Worm (Caenorhabditis elegans): ENCODE results near the gene nhr-130.

Gene nhr-130

ce11 chrV:489320-489719 lies 6.2 kb upstream of the nhr-130 start, which contains the start of gene nhr-106:
TSS of gene nhr-106 (plus strand) at chrV:489620.
- TF ChIP-seq rnt-1 (tag; optimal IDR thresholded peaks at IDR 0.05) (no peak), odd-2 (tag; optimal IDR thresholded peaks at IDR 0.05) (no peak), lin-11 (tag; optimal IDR thresholded peaks at IDR 0.05) (no peak), tbx-7 (tag; optimal IDR thresholded peaks at IDR 0.05) (no peak), unc-55 (GFP tag; optimal IDR thresholded peaks at IDR 0.05) (no peak), K09A11.1 (tag; optimal IDR thresholded peaks at IDR 0.05; ENCODE audit: insufficient read depth) (no peak), elt-4 (tag; optimal IDR thresholded peaks at IDR 0.05) (no peak), fkh-6 (tag; optimal IDR thresholded peaks at IDR 0.05) (no peak), ceh-14 (tag; optimal IDR thresholded peaks at IDR 0.05) (no peak), dmd-4 (tag; optimal IDR thresholded peaks at IDR 0.05; ENCODE audit: borderline replicate concordance) (no peak), ref-2 (tag; optimal IDR thresholded peaks at IDR 0.05) (no peak), lim-6 (tag; optimal IDR thresholded peaks at IDR 0.05) (no peak), hlh-6 (tag; optimal IDR thresholded peaks at IDR 0.05) (no peak)

ce11 chrV:487980-488379 lies 4.8 kb upstream of the nhr-130 start:
- TF ChIP-seq ceh-19 (GFP tag; optimal IDR thresholded peaks at IDR 0.05) (no peak), lim-6 (tag; optimal IDR thresholded peaks at IDR 0.05) (no peak), elt-4 (tag; optimal IDR thresholded peaks at IDR 0.05) (no peak), ets-4 (tag; optimal IDR thresholded peaks at IDR 0.05) (no peak), sdc-2 (tag; optimal IDR thresholded peaks at IDR 0.05) (no peak), hlh-6 (tag; optimal IDR thresholded peaks at IDR 0.05) (no peak), unc-86 (tag; optimal IDR thresholded peaks at IDR 0.05) (no peak), madf-2 (tag; optimal IDR thresholded peaks at IDR 0.05) (no peak), C08G9.2 (tag; optimal IDR thresholded peaks at IDR 0.05) (no peak), ceh-48 (tag; optimal IDR thresholded peaks at IDR 0.05) (no peak), mec-3 (tag; optimal IDR thresholded peaks at IDR 0.05; ENCODE audit: borderline replicate concordance) (no peak), tbx-2 (tag; optimal IDR thresholded peaks at IDR 0.05) (no peak), F13H6.1 (tag; optimal IDR thresholded peaks at IDR 0.05) (no peak), che-1 (tag; optimal IDR thresholded peaks at IDR 0.05) (no peak), ceh-9 (tag; optimal IDR thresholded peaks at IDR 0.05) (no peak), syd-9 (tag; optimal IDR thresholded peaks at IDR 0.05) (no peak), ztf-16 (tag; optimal IDR thresholded peaks at IDR 0.05) (no peak), K09A11.1 (tag; optimal IDR thresholded peaks at IDR 0.05; ENCODE audit: insufficient read depth) (no peak), hlh-15 (tag; optimal IDR thresholded peaks at IDR 0.05) (no peak), T23F11.4 (GFP tag; optimal IDR thresholded peaks at IDR 0.05) (no peak)

- TF ChIP-seq unc-55 (GFP tag; optimal IDR thresholded peaks at IDR 0.05) (no peak), gmeb-2 (tag; optimal IDR thresholded peaks at IDR 0.05) (no peak), ref-2 (tag; optimal IDR thresholded peaks at IDR 0.05) (no peak), eyg-1 (tag; optimal IDR thresholded peaks at IDR 0.05) (no peak), lim-6 (tag; optimal IDR thresholded peaks at IDR 0.05) (no peak), F13H6.1 (tag; optimal IDR thresholded peaks at IDR 0.05) (no peak), che-1 (tag; optimal IDR thresholded peaks at IDR 0.05) (no peak), zip-5 (tag; optimal IDR thresholded peaks at IDR 0.05) (no peak), C38D4.7 (GFP tag; optimal IDR thresholded peaks at IDR 0.05) (no peak), elt-4 (tag; optimal IDR thresholded peaks at IDR 0.05) (no peak)
Measured at ce11 chrV:486684-487083, 3.5 kb upstream of the nhr-130 start, which contains the start of gene nhr-211. TSS of gene nhr-211 (plus strand) at chrV:486984.

ce11 chrV:484285-484890 lies 1.2 kb upstream of the nhr-130 start, which contains the start of gene nhr-212:
TSS of gene nhr-212 (plus strand) at chrV:484857.
- TF ChIP-seq ceh-48 (tag; optimal IDR thresholded peaks at IDR 0.05), result no peak
- no peak for TF ChIP-seq pag-3 (tag; optimal IDR thresholded peaks at IDR 0.05; ENCODE audit: borderline replicate concordance)
- TF ChIP-seq ceh-19 (GFP tag; optimal IDR thresholded peaks at IDR 0.05), result no peak
- TF ChIP-seq ahr-1 (tag; optimal IDR thresholded peaks at IDR 0.05), result no peak
- TF ChIP-seq npax-4 (tag; optimal IDR thresholded peaks at IDR 0.05), result no peak
- no peak for TF ChIP-seq pha-4 (tag; optimal IDR thresholded peaks at IDR 0.05)
- TF ChIP-seq syd-9 (tag; optimal IDR thresholded peaks at IDR 0.05), result no peak
- no peak for TF ChIP-seq C08G9.2 (tag; optimal IDR thresholded peaks at IDR 0.05)
- TF ChIP-seq ceh-31 (tag; optimal IDR thresholded peaks at IDR 0.05), result no peak
- TF ChIP-seq ets-4 (tag; optimal IDR thresholded peaks at IDR 0.05), result no peak

All from whole organism, late embryonic.